Fruit fly (Drosophila melanogaster) whole organism, pupa: ENCODE measurements around the gene cd.

Experiments used
- CG32121 ChIP-seq: fragments of 200-800 bp; sonication (Bioruptor generic); IDR thresholded peaks from 2 replicates; pipeline ENCODE4 v1.3.6; 2022; ENCODE audit warnings: missing biosample characterization, missing genetic modification characterization
- CG4496 ChIP-seq: fragments of 200-800 bp; sonication (Bioruptor generic); IDR thresholded peaks from 3 replicates; pipeline ENCODE4 v1.3.6; 2022; ENCODE audit warnings: missing biosample characterization, missing genetic modification characterization
- CG8159 ChIP-seq: fragments of 200-800 bp; sonication (Bioruptor generic); optimal IDR thresholded peaks from 3 replicates; lab custom pipeline; 2018; ENCODE audit warnings: missing biosample characterization, mild to moderate bottlenecking, missing genetic modification characterization, moderate library complexity
- D1 ChIP-seq: fragments of 200-800 bp; sonication (Bioruptor generic); optimal IDR thresholded peaks from 2 replicates; lab custom pipeline; 2018; ENCODE audit warnings: missing biosample characterization, mild to moderate bottlenecking, missing genetic modification characterization, moderate library complexity
- EcR ChIP-seq: fragments of 200-800 bp; sonication (Bioruptor generic); optimal IDR thresholded peaks from 3 replicates; lab custom pipeline; 2019; ENCODE audit warnings: missing biosample characterization, missing genetic modification characterization, mild to moderate bottlenecking, moderate library complexity, missing genetic modification reagents
- fd96Ca ChIP-seq: fragments of 200-800 bp; sonication (Bioruptor generic); IDR thresholded peaks from 3 replicates; pipeline ENCODE4 v1.3.6; 2022; ENCODE audit warnings: missing biosample characterization, missing genetic modification characterization

- TF ChIP-seq CG8159 (tag; lab: Kevin White, UChicago) (no peak), D1 (tag; lab: Kevin White, UChicago) (no peak), fd96Ca (no peak), CG4496 (no peak), EcR (GFP tag; lab: Kevin White, UChicago) (no peak), CG32121 (GFP tag; lab: Robert Waterston, UW) (no peak)
Measured at dm6 chr3R:22669121-22669520, 25.6 kb upstream of the cd start.
